Worm (Caenorhabditis elegans) whole organism, midembryonic: Measurements from ENCODE around the gene gkow-1.

ENCODE experiments used
- flt-1 ChIP-seq: fragments of 200-800 bp; sonication (Bioruptor generic); IDR thresholded peaks from 2 replicates; pipeline ENCODE4 v1.3.6; 2022; ENCODE audit warnings: missing genetic modification characterization, missing compliant biosample characterization
- ref-1 ChIP-seq: fragments of 200-800 bp; sonication (Bioruptor generic); conservative IDR thresholded peaks from 2 replicates; pipeline ENCODE4 v1.3.6; 2022; ENCODE audit warnings: missing genetic modification reagents, missing genetic modification characterization, missing compliant biosample characterization
- ztf-29 ChIP-seq: fragments of 200-800 bp; sonication (Bioruptor generic); IDR thresholded peaks from 2 replicates; pipeline ENCODE4 v1.3.6; 2022; ENCODE audit warnings: missing genetic modification reagents, missing genetic modification characterization, missing compliant biosample characterization

DNA sequence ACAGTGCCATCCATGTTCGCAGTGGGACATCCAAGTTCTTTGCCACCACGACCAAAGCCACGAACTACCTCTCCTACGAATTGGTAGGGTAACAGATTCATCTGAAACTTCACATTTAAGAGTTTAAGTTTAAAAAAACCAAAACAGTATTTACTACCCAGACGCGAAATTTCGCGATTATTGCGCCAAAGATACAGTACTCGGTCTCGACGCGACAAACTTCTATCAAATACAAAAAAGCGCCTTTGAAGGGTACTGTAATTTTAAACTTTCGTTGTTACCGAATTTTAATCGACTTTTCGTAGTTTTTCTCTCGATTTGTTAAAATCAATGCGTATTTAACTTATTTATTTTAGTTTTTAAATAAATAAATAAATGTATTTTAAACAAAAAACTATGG is 51.4 kb downstream of the gkow-1 start, which contains the start of gene rfk-1:
- TF ChIP-seq flt-1 (GFP tag; lab: Robert Waterston, UW): no peak
- TF ChIP-seq ztf-29 (GFP tag; lab: Robert Waterston, UW): no peak
- TF ChIP-seq ref-1 (GFP tag; lab: Robert Waterston, UW): no peak
